Worm (Caenorhabditis elegans) whole organism, L2 larva: ENCODE measurements around the gene pqn-94.

Source experiments
- ama-1 ChIP-seq: fragments of 150-350 bp; optimal IDR thresholded peaks from 2 replicates; lab custom pipeline; 2018; ENCODE audit warnings: inconsistent platforms
- dmd-4 ChIP-seq: sonication (generic microtip); optimal IDR thresholded peaks from 2 replicates; lab custom pipeline; 2017; ENCODE audit warnings: missing biosample characterization, missing genetic modification characterization
- elt-3 ChIP-seq: sonication (generic microtip); optimal IDR thresholded peaks from 2 replicates; lab custom pipeline; 2017; ENCODE audit warnings: missing biosample characterization, missing genetic modification characterization

DNA sequence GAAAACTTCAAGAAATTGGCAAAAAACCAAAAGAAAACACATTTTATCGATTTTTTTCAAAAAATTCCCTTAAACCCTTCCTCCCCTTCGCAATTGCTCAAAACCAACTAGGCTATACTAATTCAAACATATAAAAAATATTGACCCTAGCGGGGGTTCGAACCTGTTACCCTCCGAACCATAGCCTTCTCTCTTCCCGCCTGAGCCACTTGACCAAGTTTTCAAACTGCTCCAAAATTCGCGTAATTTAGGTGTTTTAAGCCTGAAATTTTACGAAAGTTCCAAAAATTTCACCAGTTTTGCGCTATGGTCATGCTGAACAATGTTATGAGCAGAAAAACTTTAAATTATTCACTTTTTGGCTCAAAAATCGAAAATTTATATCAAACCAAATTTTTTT is 45.2 kb downstream of the pqn-94 start:
- TF ChIP-seq ama-1 (no peak), dmd-4 (tag; lab: Kevin White, UChicago) (no peak), elt-3 (tag; lab: Kevin White, UChicago) (no peak)
